Fruit fly (Drosophila melanogaster) whole organism, embryonic: ENCODE data around the gene CG17230.

Experiments used
- Ada2b ChIP-seq: fragments of 200-800 bp; sonication (Bioruptor generic); IDR thresholded peaks from 2 replicates; pipeline ENCODE4 v1.3.6; 2022; ENCODE audit warnings: missing biosample characterization, missing genetic modification characterization
- Atf-2 ChIP-seq: fragments of 200-800 bp; sonication (Bioruptor generic); optimal IDR thresholded peaks from 2 replicates; lab custom pipeline; 2016; ENCODE audit warnings: missing biosample characterization, missing genetic modification characterization
- CG10431 ChIP-seq: fragments of 200-800 bp; sonication (Bioruptor generic); optimal IDR thresholded peaks from 3 replicates; lab custom pipeline; 2018; ENCODE audit warnings: missing biosample characterization, mild to moderate bottlenecking, missing genetic modification characterization
- CG11093 ChIP-seq: fragments of 200-800 bp; sonication (Bioruptor generic); IDR thresholded peaks from 3 replicates; pipeline ENCODE4 v1.3.6; 2022; ENCODE audit warnings: missing biosample characterization, missing genetic modification characterization
- CG12071 ChIP-seq: fragments of 200-800 bp; sonication (Bioruptor generic); optimal IDR thresholded peaks from 3 replicates; lab custom pipeline; 2018; ENCODE audit warnings: missing biosample characterization, mild to moderate bottlenecking, missing genetic modification characterization
- CG12299 ChIP-seq: fragments of 200-800 bp; sonication (Bioruptor generic); optimal IDR thresholded peaks from 2 replicates; lab custom pipeline; 2018; ENCODE audit warnings: missing biosample characterization, mild to moderate bottlenecking, missing genetic modification characterization
- CG12744 ChIP-seq: fragments of 200-800 bp; sonication (Bioruptor generic); optimal IDR thresholded peaks from 2 replicates; lab custom pipeline; 2016; ENCODE audit warnings: missing biosample characterization, missing genetic modification characterization
- CG13296 ChIP-seq: fragments of 200-800 bp; sonication (Bioruptor generic); optimal IDR thresholded peaks from 3 replicates; lab custom pipeline; 2018; ENCODE audit warnings: missing biosample characterization, mild to moderate bottlenecking, missing genetic modification characterization
- CG16813 ChIP-seq: fragments of 200-800 bp; sonication (Bioruptor generic); IDR thresholded peaks from 3 replicates; pipeline ENCODE4 v1.3.6; 2022; ENCODE audit warnings: missing biosample characterization, missing genetic modification characterization; ENCODE audit not compliant: partially characterized antibody
- CG16815 ChIP-seq: fragments of 200-800 bp; sonication (Bioruptor generic); optimal IDR thresholded peaks from 3 replicates; lab custom pipeline; 2017; ENCODE audit warnings: missing biosample characterization, mild to moderate bottlenecking, missing genetic modification characterization
- CG18599 ChIP-seq: fragments of 200-800 bp; sonication (Bioruptor generic); optimal IDR thresholded peaks from 3 replicates; lab custom pipeline; 2017; ENCODE audit warnings: missing biosample characterization, missing genetic modification characterization, mild to moderate bottlenecking, moderate library complexity, missing genetic modification reagents
- CG31441 ChIP-seq: fragments of 200-800 bp; sonication (Bioruptor generic); IDR thresholded peaks from 2 replicates; pipeline ENCODE4 v1.3.6; 2022; ENCODE audit warnings: missing biosample characterization, missing genetic modification characterization
- CG3838 ChIP-seq: fragments of 200-800 bp; sonication (Bioruptor generic); optimal IDR thresholded peaks from 3 replicates; lab custom pipeline; 2016; ENCODE audit warnings: missing biosample characterization, missing genetic modification characterization
- CG3847 ChIP-seq: fragments of 200-800 bp; sonication (Bioruptor generic); IDR thresholded peaks from 2 replicates; pipeline ENCODE4 v1.3.6; 2022; ENCODE audit warnings: missing biosample characterization, missing genetic modification characterization
- CG4282 ChIP-seq: fragments of 200-800 bp; sonication (Bioruptor generic); optimal IDR thresholded peaks from 2 replicates; lab custom pipeline; 2016; ENCODE audit warnings: missing biosample characterization, missing genetic modification characterization
- CG4730 ChIP-seq: fragments of 200-800 bp; sonication (Bioruptor generic); IDR thresholded peaks from 2 replicates; pipeline ENCODE4 v1.3.6; 2022; ENCODE audit warnings: missing biosample characterization, missing genetic modification characterization
- CG4854 ChIP-seq: fragments of 200-800 bp; sonication (Bioruptor generic); optimal IDR thresholded peaks from 2 replicates; lab custom pipeline; 2016; ENCODE audit warnings: missing biosample characterization, missing genetic modification characterization, inconsistent platforms
- CG5180 ChIP-seq: fragments of 200-800 bp; sonication (Bioruptor generic); optimal IDR thresholded peaks from 3 replicates; lab custom pipeline; 2017; ENCODE audit warnings: missing biosample characterization, missing genetic modification characterization, mild to moderate bottlenecking, moderate library complexity, missing genetic modification reagents
- CG9876 ChIP-seq: fragments of 200-800 bp; sonication (Bioruptor generic); optimal IDR thresholded peaks from 2 replicates; lab custom pipeline; 2016; ENCODE audit warnings: missing biosample characterization, missing genetic modification characterization
- CG9932 ChIP-seq: fragments of 200-800 bp; sonication (Bioruptor generic); IDR thresholded peaks from 2 replicates; pipeline ENCODE4 v1.3.6; 2022; ENCODE audit warnings: missing biosample characterization, missing genetic modification characterization
- CTCF ChIP-seq: fragments of 200-800 bp; sonication (Bioruptor generic); optimal IDR thresholded peaks from 2 replicates; lab custom pipeline; 2017; ENCODE audit warnings: missing biosample characterization, mild to moderate bottlenecking, missing genetic modification characterization, moderate library complexity
- Camta ChIP-seq: fragments of 200-800 bp; sonication (Bioruptor generic); optimal IDR thresholded peaks from 2 replicates; lab custom pipeline; 2016; ENCODE audit warnings: missing biosample characterization, missing genetic modification characterization
- D ChIP-seq, 2 experiments: fragments of 200-800 bp in 1 of 2; fragments of >200 bp in 1 of 2; sonication (Bioruptor generic) in 1 of 2; optimal IDR thresholded peaks; 2 replicates in 1 of 2; 3 replicates in 1 of 2; lab custom pipeline; 2017; ENCODE audit warnings: mild to moderate bottlenecking in 1 of 2, missing biosample characterization in 1 of 2, missing genetic modification characterization in 1 of 2, missing genetic modification reagents in 1 of 2
- Dfd ChIP-seq, 2 experiments: fragments of >200 bp; optimal IDR thresholded peaks; 2 replicates each; lab custom pipeline; 2017; ENCODE audit warnings: missing biosample characterization in 2 of 2, missing genetic modification characterization in 2 of 2
- Dref ChIP-seq: fragments of 200-800 bp; sonication (Bioruptor generic); IDR thresholded peaks from 2 replicates; pipeline ENCODE4 v1.3.6; 2022; ENCODE audit warnings: missing biosample characterization, missing genetic modification characterization
- GATAe ChIP-seq: fragments of 200-800 bp; sonication (Bioruptor generic); conservative IDR thresholded peaks from 2 replicates; pipeline ENCODE4 v1.3.6; 2022; ENCODE audit warnings: missing biosample characterization, missing genetic modification characterization
- HmgD ChIP-seq: fragments of 200-800 bp; sonication (Bioruptor generic); optimal IDR thresholded peaks from 3 replicates; lab custom pipeline; 2016; ENCODE audit warnings: missing biosample characterization, missing genetic modification characterization
- Nf-YC ChIP-seq: fragments of 200-800 bp; optimal IDR thresholded peaks from 3 replicates; lab custom pipeline; 2019; ENCODE audit warnings: missing biosample characterization, mild to moderate bottlenecking, missing genetic modification characterization, moderate library complexity
- Optix ChIP-seq: fragments of 200-800 bp; sonication (Bioruptor generic); IDR thresholded peaks from 3 replicates; pipeline ENCODE4 v1.3.6; 2022; ENCODE audit warnings: missing biosample characterization, missing genetic modification characterization
- Pdp1 ChIP-seq, 2 experiments: fragments of 200-800 bp; sonication (Bioruptor generic); optimal IDR thresholded peaks; 3 replicates each; lab custom pipeline; 2016; ENCODE audit warnings: missing biosample characterization in 2 of 2, missing genetic modification characterization in 2 of 2, mild to moderate bottlenecking in 1 of 2, moderate library complexity in 1 of 2
- Spps ChIP-seq: fragments of 200-800 bp; sonication (Bioruptor generic); optimal IDR thresholded peaks from 2 replicates; lab custom pipeline; 2018; ENCODE audit warnings: missing biosample characterization, mild to moderate bottlenecking, missing genetic modification characterization
- TFAM ChIP-seq: fragments of 200-800 bp; sonication (Bioruptor generic); optimal IDR thresholded peaks from 2 replicates; lab custom pipeline; 2017; ENCODE audit warnings: missing biosample characterization, missing genetic modification characterization, inconsistent platforms
- Trl ChIP-seq, 3 experiments: fragments of >200 bp in 2 of 3; fragments of 200-800 bp in 1 of 3; sonication (Bioruptor generic) in 1 of 3; optimal IDR thresholded peaks; 2 replicates in 1 of 3; 3 replicates in 2 of 3; lab custom pipeline; 2016 to 2017; ENCODE audit warnings: missing biosample characterization in 1 of 3, missing genetic modification characterization in 1 of 3
- Vsx1 ChIP-seq: fragments of 200-800 bp; sonication (Bioruptor generic); optimal IDR thresholded peaks from 2 replicates; lab custom pipeline; 2017; ENCODE audit warnings: missing biosample characterization, mild to moderate bottlenecking, missing genetic modification characterization, missing genetic modification reagents
- ab ChIP-seq: fragments of 200-800 bp; sonication (Bioruptor generic); optimal IDR thresholded peaks from 2 replicates; lab custom pipeline; 2016; ENCODE audit warnings: missing biosample characterization, missing genetic modification characterization
- ash1 ChIP-seq: fragments of 200-800 bp; sonication (Bioruptor generic); optimal IDR thresholded peaks from 2 replicates; lab custom pipeline; 2018; ENCODE audit warnings: missing biosample characterization, mild to moderate bottlenecking, missing genetic modification characterization
- ato ChIP-seq: fragments of 200-800 bp; sonication (Bioruptor generic); IDR thresholded peaks from 2 replicates; pipeline ENCODE4 v1.3.6; 2022; ENCODE audit warnings: missing biosample characterization, missing genetic modification characterization; ENCODE audit not compliant: partially characterized antibody
- en ChIP-seq: fragments of 200-800 bp; sonication (Bioruptor generic); optimal IDR thresholded peaks from 2 replicates; lab custom pipeline; 2016; ENCODE audit warnings: missing biosample characterization, missing genetic modification characterization
- gcm ChIP-seq: fragments of 200-800 bp; sonication (Bioruptor generic); optimal IDR thresholded peaks from 2 replicates; lab custom pipeline; 2019; ENCODE audit warnings: missing biosample characterization, mild to moderate bottlenecking, missing genetic modification characterization, moderate library complexity
- gem ChIP-seq: fragments of 200-800 bp; sonication (Bioruptor generic); optimal IDR thresholded peaks from 2 replicates; lab custom pipeline; 2019; ENCODE audit warnings: missing biosample characterization, mild to moderate bottlenecking, missing genetic modification characterization, moderate library complexity
- gro ChIP-seq: fragments of 200-800 bp; sonication (Bioruptor generic); optimal IDR thresholded peaks from 2 replicates; lab custom pipeline; 2016; ENCODE audit warnings: missing biosample characterization, missing genetic modification characterization
- nau ChIP-seq: fragments of 200-800 bp; sonication (Bioruptor generic); optimal IDR thresholded peaks from 3 replicates; lab custom pipeline; 2017; ENCODE audit warnings: missing biosample characterization, mild to moderate bottlenecking, missing genetic modification characterization, missing genetic modification reagents
- nom ChIP-seq: fragments of 200-800 bp; sonication (Bioruptor generic); optimal IDR thresholded peaks from 2 replicates; lab custom pipeline; 2017; ENCODE audit warnings: missing biosample characterization, missing genetic modification characterization, mild to moderate bottlenecking, moderate library complexity, missing genetic modification reagents
- phol ChIP-seq: fragments of 200-800 bp; sonication (Bioruptor generic); optimal IDR thresholded peaks from 3 replicates; lab custom pipeline; 2018; ENCODE audit warnings: missing biosample characterization, mild to moderate bottlenecking, missing genetic modification characterization, moderate library complexity
- ranshi ChIP-seq: fragments of 200-800 bp; sonication (Bioruptor generic); IDR thresholded peaks from 2 replicates; pipeline ENCODE4 v1.3.6; 2022; ENCODE audit warnings: missing biosample characterization, missing genetic modification characterization
- rib ChIP-seq: fragments of 200-800 bp; sonication (Bioruptor generic); IDR thresholded peaks from 2 replicates; pipeline ENCODE4 v1.3.6; 2022; ENCODE audit warnings: missing biosample characterization, missing genetic modification characterization
- scrt ChIP-seq: fragments of 200-800 bp; sonication (Bioruptor generic); optimal IDR thresholded peaks from 2 replicates; lab custom pipeline; 2018; ENCODE audit warnings: missing biosample characterization, mild to moderate bottlenecking, missing genetic modification characterization, moderate library complexity
- tio ChIP-seq: fragments of 200-800 bp; sonication (Bioruptor generic); optimal IDR thresholded peaks from 2 replicates; lab custom pipeline; 2017; ENCODE audit warnings: missing biosample characterization, missing genetic modification characterization, inconsistent platforms
- tll ChIP-seq, 2 experiments: fragments of 200-800 bp in 1 of 2; fragments of >200 bp in 1 of 2; sonication (Bioruptor generic) in 1 of 2; optimal IDR thresholded peaks; 2 replicates each; lab custom pipeline; 2017 to 2019; ENCODE audit warnings: missing biosample characterization in 2 of 2, missing genetic modification characterization in 2 of 2, mild to moderate bottlenecking in 1 of 2, moderate library complexity in 1 of 2
- tup ChIP-seq: fragments of 200-800 bp; sonication (Bioruptor generic); optimal IDR thresholded peaks from 2 replicates; lab custom pipeline; 2016; ENCODE audit warnings: missing biosample characterization, mild to moderate bottlenecking, missing genetic modification characterization, moderate library complexity
- wdn ChIP-seq: fragments of 200-800 bp; sonication (Bioruptor generic); IDR thresholded peaks from 2 replicates; pipeline ENCODE4 v1.3.6; 2022; ENCODE audit warnings: missing biosample characterization, missing genetic modification characterization

Gene CG17230

dm6 chr3R:11490269-11490668, 52.7 kb downstream of the CG17230 start (continued):
- TF ChIP-seq Dfd (GFP tag; optimal IDR thresholded peaks at IDR 0.05; lab: Kevin White, UChicago) (no peak), CG10431 (no peak), Vsx1 (GFP tag; lab: Kevin White, UChicago) (no peak), CG3838 (no peak), CG13296 (GFP tag; lab: Kevin White, UChicago) (peak; percentile 37), wdn (no peak), tll (GFP tag; optimal IDR thresholded peaks at IDR 0.05; lab: Kevin White, UChicago) (no peak), HmgD (GFP tag; lab: Kevin White, UChicago) (no peak), nau (no peak), Nf-YC (tag; lab: Kevin White, UChicago) (peak; percentile 37), CG12299 (tag; lab: Kevin White, UChicago) (no peak), CG12071 (GFP tag; lab: Kevin White, UChicago) (no peak), gem (peak; percentile 57), CG16813 (no peak), tio (GFP tag; lab: Kevin White, UChicago) (no peak), GATAe (GFP tag; lab: Robert Waterston, UW) (no peak), gro (GFP tag; lab: Kevin White, UChicago) (no peak), CG12744 (GFP tag; lab: Kevin White, UChicago) (no peak), D (optimal IDR thresholded peaks at IDR 0.05; lab: Kevin White, UChicago) (no peak), D (GFP tag; optimal IDR thresholded peaks at IDR 0.05; lab: Kevin White, UChicago) (no peak), TFAM (GFP tag; lab: Kevin White, UChicago) (no peak), ato (GFP tag; lab: Robert Waterston, UW) (no peak), CG4730 (no peak), phol (peak; percentile 21), CG18599 (GFP tag; lab: Kevin White, UChicago) (peak; percentile 48), en (GFP tag; lab: Kevin White, UChicago) (no peak), ranshi (no peak), CG3847 (GFP tag; lab: Robert Waterston, UW) (no peak), CG4854 (GFP tag; lab: Kevin White, UChicago) (no peak), nom (GFP tag; lab: Kevin White, UChicago) (no peak), scrt (GFP tag; lab: Kevin White, UChicago) (peak; percentile 17), gcm (GFP tag; lab: Kevin White, UChicago) (no peak), Optix (GFP tag; lab: Robert Waterston, UW) (no peak), CG9932 (GFP tag; lab: Robert Waterston, UW) (no peak), CTCF (GFP tag; lab: Kevin White, UChicago) (no peak), rib (GFP tag; lab: Robert Waterston, UW) (no peak), Atf-2 (GFP tag; lab: Kevin White, UChicago) (no peak), CG5180 (GFP tag; lab: Kevin White, UChicago) (no peak), CG4282 (no peak), Dref (GFP tag; lab: Robert Waterston, UW) (no peak), ab (GFP tag; lab: Kevin White, UChicago) (no peak), tup (GFP tag; lab: Kevin White, UChicago) (no peak), Spps (tag; lab: Kevin White, UChicago) (no peak), Camta (GFP tag; lab: Kevin White, UChicago) (no peak), CG11093 (GFP tag; lab: Robert Waterston, UW) (no peak), Trl (optimal IDR thresholded peaks at IDR 0.05; lab: Kevin White, UChicago) (no peak), Trl (GFP tag; optimal IDR thresholded peaks at IDR 0.05; lab: Kevin White, UChicago) (no peak), CG9876 (GFP tag; lab: Kevin White, UChicago) (no peak), CG16815 (GFP tag; lab: Kevin White, UChicago) (no peak), Pdp1 (GFP tag; optimal IDR thresholded peaks at IDR 0.05; lab: Kevin White, UChicago) (no peak), Ada2b (no peak), ash1 (GFP tag; lab: Kevin White, UChicago) (no peak), CG31441 (peak; percentile 41; the same call in 1 of the 2 replicates)
